Worm (Caenorhabditis elegans): ENCODE data around the gene pup-2.
A peak's percentile ranks its signal among the peaks of the same experiment; 100 is the strongest.

pup-2 gene

DNA sequence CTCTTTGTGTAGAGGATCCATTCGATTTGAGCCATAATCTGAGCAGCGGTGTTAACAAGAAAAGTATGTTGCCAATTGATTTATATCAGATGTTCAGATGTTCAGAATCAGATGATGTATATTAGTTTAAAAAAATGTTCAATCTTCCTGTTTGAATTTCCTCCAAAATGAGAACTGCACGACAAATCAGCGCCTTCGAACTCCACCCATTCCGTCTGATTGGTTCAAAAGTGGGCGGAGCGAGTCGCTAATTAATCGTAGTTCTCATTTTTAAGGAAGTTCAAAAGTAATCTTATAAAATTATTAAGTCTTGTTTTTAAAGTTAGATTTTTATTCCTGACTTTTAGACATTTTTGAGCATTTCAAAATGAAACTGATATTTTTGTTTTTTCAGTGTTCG is 6.6 kb upstream of the pup-2 start:
- TF ChIP-seq him-1 (tag; optimal IDR thresholded peaks at IDR 0.05) (no peak), dao-5 (tag; optimal IDR thresholded peaks at IDR 0.05) (no peak), W03F9.2 (tag; optimal IDR thresholded peaks at IDR 0.05) (no peak)

DNA sequence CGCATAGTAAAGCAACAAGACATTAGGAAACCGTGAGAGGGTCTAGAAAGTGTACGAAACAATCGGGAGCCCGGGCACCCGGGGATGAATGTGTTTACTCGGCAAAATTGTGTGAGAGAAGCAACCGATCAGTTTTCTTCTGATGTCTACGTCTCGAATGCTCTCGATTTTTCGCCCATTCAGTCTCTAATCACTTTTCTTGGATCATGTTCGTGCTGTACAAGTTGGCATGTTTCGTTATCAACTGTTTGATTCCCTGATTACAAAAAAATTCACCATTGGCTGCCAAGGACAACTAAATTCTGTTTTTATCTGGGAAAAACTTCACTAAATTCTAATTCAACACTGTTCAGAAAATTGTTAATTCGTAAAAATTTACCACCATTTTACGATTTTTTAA is 5.1 kb upstream of the pup-2 start:
- TF ChIP-seq dao-5 (tag; optimal IDR thresholded peaks at IDR 0.05), result no peak
- no peak for TF ChIP-seq W03F9.2 (tag; optimal IDR thresholded peaks at IDR 0.05)
- no peak for TF ChIP-seq him-1 (tag; optimal IDR thresholded peaks at IDR 0.05)

DNA sequence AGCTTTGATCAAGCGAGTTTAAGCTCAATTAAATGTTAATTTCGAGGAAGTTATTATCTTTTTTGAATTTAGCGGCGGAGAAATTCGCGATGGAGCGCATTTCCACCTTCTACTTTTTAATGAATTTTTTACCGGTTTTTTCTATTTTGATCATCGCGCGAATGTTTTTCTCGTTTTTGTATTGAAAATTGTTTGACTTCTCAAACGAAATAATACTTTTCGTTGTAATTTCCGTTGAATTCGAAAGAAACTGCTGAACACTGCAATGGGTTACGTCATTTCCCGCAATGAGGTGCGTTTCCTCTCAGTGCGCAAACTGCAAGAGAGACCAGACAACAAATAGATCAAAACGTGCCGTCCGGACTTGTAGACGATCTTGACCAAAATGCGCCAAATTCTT is 4.5 kb upstream of the pup-2 start:
- TF ChIP-seq dao-5 (tag; optimal IDR thresholded peaks at IDR 0.05) (no peak), W03F9.2 (tag; optimal IDR thresholded peaks at IDR 0.05) (no peak), him-1 (tag; optimal IDR thresholded peaks at IDR 0.05) (no peak)

DNA sequence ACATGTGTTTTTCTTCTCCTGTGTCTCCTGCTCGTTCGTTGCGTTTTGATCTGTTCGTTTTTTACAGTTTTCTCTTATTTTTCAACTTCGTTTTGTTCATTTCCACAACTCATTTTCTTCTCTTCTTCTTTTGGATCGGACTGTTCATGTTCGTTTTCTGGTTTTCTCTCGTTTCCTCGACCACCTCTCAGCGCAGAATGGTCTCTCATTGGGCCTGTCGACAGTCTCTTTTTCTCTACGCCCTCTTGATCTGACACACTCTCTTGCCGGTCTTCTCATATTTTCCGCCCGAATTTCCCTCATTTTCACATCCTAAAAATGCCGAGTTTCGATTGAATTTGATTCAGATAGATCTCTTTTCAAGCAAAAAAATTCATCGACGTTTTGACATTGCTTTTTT is 4.1 kb upstream of the pup-2 start:
- TF ChIP-seq dao-5 (tag; optimal IDR thresholded peaks at IDR 0.05), result no peak
- TF ChIP-seq him-1 (tag; optimal IDR thresholded peaks at IDR 0.05), result no peak
- TF ChIP-seq W03F9.2 (tag; optimal IDR thresholded peaks at IDR 0.05), result no peak

- TF ChIP-seq W03F9.2 (tag; optimal IDR thresholded peaks at IDR 0.05), result no peak
- no peak for TF ChIP-seq him-1 (tag; optimal IDR thresholded peaks at IDR 0.05)
- TF ChIP-seq dao-5 (tag; optimal IDR thresholded peaks at IDR 0.05), result no peak
Observed at ce11 chrIII:5183372-5183771, 2.3 kb upstream of the pup-2 start.

DNA sequence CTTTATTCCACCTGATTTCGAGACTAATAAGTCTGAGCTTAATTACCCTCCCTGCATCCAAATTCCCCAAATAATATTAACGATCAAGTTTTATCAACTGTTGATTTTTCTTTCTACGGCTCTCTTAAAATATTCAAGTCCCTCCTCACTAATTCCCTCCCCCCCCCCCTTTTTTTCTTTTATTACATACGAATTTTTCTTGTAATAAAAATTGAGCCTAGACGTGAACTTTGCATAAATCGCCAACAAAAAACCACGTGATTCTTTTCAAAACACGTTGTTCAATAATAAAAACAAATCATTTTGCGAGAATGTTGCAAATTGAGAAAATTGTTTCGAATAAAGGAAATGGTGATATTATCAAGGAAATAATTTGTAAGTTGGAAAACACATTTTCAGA is 2.7 kb downstream of the pup-2 start, which contains the start of gene K10D2.8:
K10D2.8 (plus strand) TSS at position 301 of the 400 bp plus-strand sequence.
- TF ChIP-seq dao-5 (tag; optimal IDR thresholded peaks at IDR 0.05) (no peak), him-1 (tag; optimal IDR thresholded peaks at IDR 0.05) (no peak), W03F9.2 (tag; optimal IDR thresholded peaks at IDR 0.05) (no peak)

DNA sequence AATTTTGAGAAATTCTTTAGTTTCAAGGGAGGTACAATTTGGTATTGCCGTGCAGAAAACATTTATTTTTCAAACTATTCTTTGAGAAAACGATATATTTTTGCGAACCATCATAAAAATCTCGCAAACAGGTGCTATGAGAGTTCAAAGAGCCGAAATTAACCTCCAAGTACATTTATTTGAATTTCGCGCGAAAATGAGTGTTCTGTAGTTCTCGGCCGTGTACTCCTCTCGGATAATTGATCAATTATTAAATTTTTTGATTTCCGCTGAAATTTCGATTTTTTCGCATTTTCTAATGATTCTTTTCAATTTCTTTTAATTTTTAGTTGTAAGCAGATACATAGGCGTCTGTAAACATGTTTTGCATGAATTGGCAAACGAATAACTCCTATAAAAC is 4.5 kb downstream of the pup-2 start:
- no peak for TF ChIP-seq W03F9.2 (tag; optimal IDR thresholded peaks at IDR 0.05)
- no peak for TF ChIP-seq dao-5 (tag; optimal IDR thresholded peaks at IDR 0.05)
- TF ChIP-seq him-1 (tag; optimal IDR thresholded peaks at IDR 0.05), result no peak

DNA sequence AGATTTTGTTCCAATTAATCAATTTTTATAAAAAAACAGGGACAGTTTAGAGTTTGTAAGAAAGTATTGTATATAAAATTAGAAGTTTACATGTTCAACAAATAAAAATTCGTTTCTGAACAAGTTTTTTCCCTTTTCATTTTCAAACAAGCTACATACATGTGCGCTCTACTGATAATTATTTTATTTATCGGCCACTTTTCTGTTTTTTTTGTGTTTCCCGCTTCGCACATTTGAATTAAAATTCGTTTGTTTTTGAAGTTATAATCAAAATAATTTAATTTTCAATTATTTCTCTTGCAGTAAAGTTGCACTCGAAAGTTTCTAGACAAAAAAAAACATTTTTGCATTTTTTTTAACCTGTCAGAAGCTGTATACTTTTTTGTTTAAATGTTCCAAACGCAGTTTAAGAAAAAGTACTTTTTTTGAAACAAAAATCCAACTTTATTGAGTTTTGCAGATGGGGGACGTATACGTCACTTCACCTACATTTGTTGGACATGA is 5.0 kb downstream of the pup-2 start, which contains the start of gene hira-1:
hira-1 (plus strand) TSS at position 454 of the 504 bp plus-strand sequence.
- peak; percentile 45 for TF ChIP-seq W03F9.2 (tag; optimal IDR thresholded peaks at IDR 0.05)
- no peak for TF ChIP-seq him-1 (tag; optimal IDR thresholded peaks at IDR 0.05)

DNA sequence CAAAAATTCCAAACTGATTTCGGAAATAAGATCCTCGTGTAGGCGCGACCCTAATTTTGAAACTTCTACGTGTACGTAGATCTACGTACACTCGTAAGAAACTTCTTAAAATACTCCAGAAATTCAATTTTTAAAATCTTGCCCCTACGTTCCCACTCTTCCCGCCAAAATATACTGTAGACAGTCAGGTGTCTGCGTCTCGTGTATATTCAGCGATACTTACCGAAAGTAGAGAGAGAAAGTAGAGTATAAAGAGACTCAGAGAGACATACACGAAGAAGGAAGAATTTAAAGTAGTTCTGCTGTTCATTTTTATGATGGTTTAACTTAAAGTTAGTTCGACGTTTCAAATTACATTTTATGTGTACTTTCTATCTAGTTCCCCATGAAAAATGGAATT is 7.5 kb downstream of the pup-2 start:
- no peak for TF ChIP-seq dao-5 (tag; optimal IDR thresholded peaks at IDR 0.05)
- no peak for TF ChIP-seq him-1 (tag; optimal IDR thresholded peaks at IDR 0.05)
- no peak for TF ChIP-seq W03F9.2 (tag; optimal IDR thresholded peaks at IDR 0.05)

DNA sequence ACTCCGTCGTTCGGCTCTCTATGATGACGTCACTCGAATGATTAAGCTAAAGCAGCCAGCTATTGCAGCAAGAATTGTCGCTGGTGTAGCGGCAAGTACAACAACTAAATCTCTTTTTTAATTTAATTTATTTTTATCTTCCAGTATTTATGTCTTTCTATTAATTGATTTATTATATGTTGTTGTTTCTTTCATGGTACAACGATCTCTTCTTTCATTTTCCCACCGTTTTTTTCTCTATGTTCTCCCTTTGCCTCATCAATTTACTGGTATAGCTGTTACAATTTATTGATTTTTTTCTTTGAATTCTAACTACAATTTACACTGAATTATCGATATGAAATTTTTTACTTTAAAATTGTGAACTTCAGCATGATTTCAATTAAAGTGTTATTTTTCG is 10.0 kb downstream of the pup-2 start, which contains the start of gene moc-6:
moc-6 (plus strand) TSS at position 301 of the 400 bp plus-strand sequence.
- TF ChIP-seq W03F9.2 (tag; optimal IDR thresholded peaks at IDR 0.05) (no peak), dao-5 (tag; optimal IDR thresholded peaks at IDR 0.05) (no peak), him-1 (tag; optimal IDR thresholded peaks at IDR 0.05) (no peak)

- TF ChIP-seq W03F9.2 (tag; optimal IDR thresholded peaks at IDR 0.05), result no peak
- TF ChIP-seq dao-5 (tag; optimal IDR thresholded peaks at IDR 0.05), result no peak
- TF ChIP-seq him-1 (tag; optimal IDR thresholded peaks at IDR 0.05), result no peak
Observed at ce11 chrIII:5196298-5197045, 10.8 kb downstream of the pup-2 start.

ce11 chrIII:5199577-5199976 is 13.9 kb downstream of the pup-2 start, which contains the start of gene emb-8:
TSS of gene emb-8 (minus strand) at chrIII:5199677.
- no peak for TF ChIP-seq W03F9.2 (tag; optimal IDR thresholded peaks at IDR 0.05)
- TF ChIP-seq dao-5 (tag; optimal IDR thresholded peaks at IDR 0.05), result no peak
- TF ChIP-seq him-1 (tag; optimal IDR thresholded peaks at IDR 0.05), result no peak

DNA sequence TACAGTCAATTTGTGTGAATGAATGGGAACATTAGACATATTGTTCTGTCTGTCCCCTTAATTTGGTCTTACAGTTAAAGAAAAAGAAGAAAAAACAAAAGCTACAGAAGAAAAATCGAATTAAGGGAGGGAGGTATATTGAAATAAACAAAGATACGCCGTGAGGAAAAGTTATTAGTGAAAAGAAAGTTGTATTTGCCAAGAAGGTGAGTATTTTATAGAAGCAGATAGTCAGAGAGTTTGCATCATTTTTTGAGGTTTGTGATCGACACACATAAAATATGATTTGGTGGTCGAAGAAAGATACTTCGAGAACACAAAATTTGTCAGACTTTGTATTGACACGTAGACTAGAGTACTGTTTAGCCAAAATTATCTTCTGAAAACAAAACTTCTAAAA is 14.6 kb downstream of the pup-2 start:
- no peak for TF ChIP-seq dao-5 (tag; optimal IDR thresholded peaks at IDR 0.05)

DNA sequence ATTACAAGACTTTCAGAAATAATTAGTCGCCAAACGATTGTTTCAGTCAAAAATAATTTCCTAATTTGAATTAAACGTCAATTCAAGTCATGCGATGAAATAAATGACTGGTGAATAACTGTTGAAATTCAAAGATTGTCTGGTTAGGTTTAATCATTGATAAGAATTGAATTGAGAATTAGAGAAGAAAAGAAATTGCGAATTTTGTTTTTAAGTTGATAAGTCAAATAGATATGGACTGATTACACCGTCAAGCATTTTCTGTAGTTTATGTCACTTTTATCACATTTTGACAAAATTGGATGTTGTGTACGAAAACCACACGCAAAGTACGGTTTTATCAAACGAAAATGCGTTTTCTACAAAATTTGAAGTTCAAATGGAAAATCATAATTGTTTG is 15.5 kb downstream of the pup-2 start:
- TF ChIP-seq him-1 (tag; optimal IDR thresholded peaks at IDR 0.05) (no peak), dao-5 (tag; optimal IDR thresholded peaks at IDR 0.05) (no peak), W03F9.2 (tag; optimal IDR thresholded peaks at IDR 0.05) (no peak)

DNA sequence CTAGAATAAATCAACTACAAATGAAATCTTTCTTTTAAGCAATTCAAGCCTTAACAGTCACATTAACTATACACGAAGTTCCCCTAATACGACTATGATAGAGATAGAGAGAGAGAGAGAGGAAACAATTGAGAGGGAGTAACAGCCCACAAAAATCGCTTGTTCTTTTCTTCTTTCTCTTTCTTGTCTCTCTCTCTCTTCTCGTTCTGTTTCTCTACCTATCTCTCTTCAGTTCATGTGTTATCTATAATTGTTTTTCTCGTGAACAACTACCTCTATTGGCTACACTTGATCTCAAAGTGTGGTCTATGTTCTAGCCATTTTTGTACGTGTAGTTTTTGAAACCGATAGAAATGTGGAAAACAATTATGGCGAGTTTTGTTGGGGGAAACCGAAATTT is 16.9 kb downstream of the pup-2 start:
- TF ChIP-seq him-1 (tag; optimal IDR thresholded peaks at IDR 0.05) (no peak), W03F9.2 (tag; optimal IDR thresholded peaks at IDR 0.05) (peak; percentile 46), dao-5 (tag; optimal IDR thresholded peaks at IDR 0.05) (no peak)
